Fruit fly (Drosophila melanogaster) whole organism, adult: Measurements from ENCODE around the gene CG14625.

Experiments used
- CG1620 ChIP-seq: fragments of 200-800 bp; sonication (Bioruptor generic); optimal IDR thresholded peaks from 2 replicates; lab custom pipeline; 2016; ENCODE audit warnings: missing biosample characterization, missing genetic modification characterization
- CG33017 ChIP-seq: fragments of 200-800 bp; sonication (Bioruptor generic); optimal IDR thresholded peaks from 2 replicates; lab custom pipeline; 2018; ENCODE audit warnings: missing biosample characterization, mild to moderate bottlenecking, missing genetic modification characterization, moderate library complexity
- CG5204 ChIP-seq: fragments of 200-800 bp; sonication (Bioruptor generic); optimal IDR thresholded peaks from 2 replicates; lab custom pipeline; 2016; ENCODE audit warnings: missing biosample characterization, missing genetic modification characterization
- Clk ChIP-seq: fragments of 200-800 bp; sonication (Bioruptor generic); optimal IDR thresholded peaks from 2 replicates; lab custom pipeline; 2017; ENCODE audit warnings: missing biosample characterization, missing genetic modification characterization
- Crg-1 ChIP-seq: fragments of 200-800 bp; sonication (Bioruptor generic); optimal IDR thresholded peaks from 2 replicates; lab custom pipeline; 2016; ENCODE audit warnings: missing biosample characterization, missing genetic modification characterization
- Mnt ChIP-seq: fragments of 200-800 bp; sonication (Bioruptor generic); optimal IDR thresholded peaks from 2 replicates; lab custom pipeline; 2016; ENCODE audit warnings: missing biosample characterization, mild to moderate bottlenecking, missing genetic modification characterization
- bab1 ChIP-seq: fragments of 200-800 bp; sonication (Bioruptor generic); optimal IDR thresholded peaks from 3 replicates; lab custom pipeline; 2019; ENCODE audit warnings: missing biosample characterization, mild to moderate bottlenecking, missing genetic modification characterization, moderate library complexity
- ovo ChIP-seq: fragments of 200-800 bp; sonication (Bioruptor generic); optimal IDR thresholded peaks from 2 replicates; lab custom pipeline; 2016; ENCODE audit warnings: missing biosample characterization, missing genetic modification characterization
- pad ChIP-seq: fragments of 200-800 bp; sonication (Bioruptor generic); optimal IDR thresholded peaks from 3 replicates; lab custom pipeline; 2017; ENCODE audit warnings: missing biosample characterization, missing genetic modification characterization, mild to moderate bottlenecking, moderate library complexity, missing genetic modification reagents
- tj ChIP-seq: fragments of 200-800 bp; sonication (Bioruptor generic); optimal IDR thresholded peaks from 3 replicates; lab custom pipeline; 2017; ENCODE audit warnings: missing biosample characterization, mild to moderate bottlenecking, missing genetic modification characterization, moderate library complexity
- toe ChIP-seq: fragments of 200-800 bp; sonication (Bioruptor generic); optimal IDR thresholded peaks from 2 replicates; lab custom pipeline; 2016; ENCODE audit warnings: missing biosample characterization, missing genetic modification characterization

dm6 chrX:1184478-1184877, 14.9 kb upstream of the CG14625 start, which contains the start of gene CG14626:
- TF ChIP-seq tj (no peak), pad (GFP tag; lab: Kevin White, UChicago) (no peak), CG33017 (tag; lab: Kevin White, UChicago) (no peak), CG5204 (GFP tag; lab: Kevin White, UChicago) (no peak), toe (GFP tag; lab: Kevin White, UChicago) (no peak), Mnt (GFP tag; lab: Kevin White, UChicago) (no peak), Clk (GFP tag; lab: Kevin White, UChicago) (no peak), ovo (GFP tag; lab: Kevin White, UChicago) (no peak), CG1620 (no peak), Crg-1 (GFP tag; lab: Kevin White, UChicago) (no peak), bab1 (no peak)
